Fruit fly (Drosophila melanogaster): Measurements from ENCODE around the gene RunxB.
A peak's percentile ranks its signal among the peaks of the same experiment; 100 is the strongest.

DNA sequence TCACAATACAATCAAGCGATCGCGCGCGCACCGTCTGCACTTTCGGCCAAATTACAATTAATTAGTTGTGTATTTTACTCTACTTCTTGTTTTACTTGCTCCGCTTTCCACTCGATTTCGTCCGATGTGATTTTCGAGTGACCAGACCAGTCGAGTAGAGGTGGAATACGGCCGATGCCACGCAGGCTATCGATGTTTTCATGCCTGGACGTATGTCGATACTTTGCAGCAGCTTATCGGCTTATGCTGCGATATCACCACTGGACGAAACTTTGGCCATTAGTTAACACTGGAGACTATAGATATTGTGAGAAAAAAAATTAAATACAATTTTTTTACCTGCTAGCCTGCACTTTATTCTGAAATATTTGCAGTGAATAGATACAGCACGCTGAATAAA, 27.8 kb upstream of the RunxB start, which contains the start of gene RhoGAP19D:
- TF ChIP-seq CG6792 (GFP tag; optimal IDR thresholded peaks at IDR 0.05) (no peak), Ets21C (GFP tag; optimal IDR thresholded peaks at IDR 0.05) (peak; percentile 25), svp (GFP tag) (peak; percentile 80), CG6163 (GFP tag; IDR thresholded peaks at IDR 0.05) (peak; percentile 65), CG1621 (tag; optimal IDR thresholded peaks at IDR 0.05) (peak; percentile 37), dac (GFP tag; optimal IDR thresholded peaks at IDR 0.05) (no peak), ss (GFP tag; optimal IDR thresholded peaks at IDR 0.05) (peak in 1 of 2 experiments; percentile 13), CG9139 (GFP tag; optimal IDR thresholded peaks at IDR 0.05) (peak; percentile 2)
